Fruit fly (Drosophila melanogaster): ENCODE data around the gene Alg10.
A peak's percentile ranks its signal among the peaks of the same experiment; 100 is the strongest.

Alg10 gene

dm6 chr3L:11155380-11155779 is 9.4 kb upstream of the Alg10 start (continued):
- TF ChIP-seq Dip2 (GFP tag; IDR thresholded peaks at IDR 0.05) (no peak), Ets65A (GFP tag) (peak; percentile 14), cwo (GFP tag; optimal IDR thresholded peaks at IDR 0.05) (no peak), Dll (GFP tag; IDR thresholded peaks at IDR 0.05; ENCODE audit: partially characterized antibody) (no peak), salm (tag; optimal IDR thresholded peaks at IDR 0.05) (no peak), pb (GFP tag; optimal IDR thresholded peaks at IDR 0.05) (no peak), CG8290 (GFP tag; optimal IDR thresholded peaks at IDR 0.05) (no peak), CG8290 (tag; optimal IDR thresholded peaks at IDR 0.05) (no peak), stc (GFP tag; IDR thresholded peaks at IDR 0.05) (no peak), seq (GFP tag; IDR thresholded peaks at IDR 0.05) (no peak), NfI (GFP tag; optimal IDR thresholded peaks at IDR 0.05) (no peak), CG4282 (GFP tag; optimal IDR thresholded peaks at IDR 0.05) (no peak), CG5180 (GFP tag; optimal IDR thresholded peaks at IDR 0.05) (no peak), z (GFP tag; IDR thresholded peaks at IDR 0.05) (no peak), slou (GFP tag; optimal IDR thresholded peaks at IDR 0.05) (no peak), ro (GFP tag; IDR thresholded peaks at IDR 0.05) (no peak), CG11504 (tag; optimal IDR thresholded peaks at IDR 0.05) (no peak), Atf6 (GFP tag; IDR thresholded peaks at IDR 0.05) (no peak), Sin3A (optimal IDR thresholded peaks at IDR 0.05) (no peak), Deaf1 (tag; optimal IDR thresholded peaks at IDR 0.05) (no peak), H15 (GFP tag; IDR thresholded peaks at IDR 0.05) (no peak), CG15269 (tag; optimal IDR thresholded peaks at IDR 0.05) (peak; percentile 18), Ravus (GFP tag; IDR thresholded peaks at IDR 0.05) (no peak), hth (optimal IDR thresholded peaks at IDR 0.05) (no peak), wek (GFP tag; optimal IDR thresholded peaks at IDR 0.05) (no peak), lmd (GFP tag; IDR thresholded peaks at IDR 0.05) (peak; percentile 5), Dfd (GFP tag; optimal IDR thresholded peaks at IDR 0.05) (no peak), sens (GFP tag) (peak; percentile 63), Meics (GFP tag; optimal IDR thresholded peaks at IDR 0.05) (no peak), Opbp (GFP tag; IDR thresholded peaks at IDR 0.05; ENCODE audit: partially characterized antibody) (no peak), Spps (tag; optimal IDR thresholded peaks at IDR 0.05) (no peak), dpn (GFP tag; optimal IDR thresholded peaks at IDR 0.05) (peak in 1 of 2 experiments; percentile 6), sr (GFP tag; IDR thresholded peaks at IDR 0.05) (no peak), Dref (GFP tag; IDR thresholded peaks at IDR 0.05) (no peak), CG15514 (GFP tag; optimal IDR thresholded peaks at IDR 0.05) (no peak), Sry-δ (GFP tag; optimal IDR thresholded peaks at IDR 0.05) (no peak), prd (optimal IDR thresholded peaks at IDR 0.05) (no peak), prd (GFP tag; IDR thresholded peaks at IDR 0.05) (peak; percentile 29; the same call in 1 of the 3 replicates), Rfx (GFP tag; IDR thresholded peaks at IDR 0.05) (peak; percentile 39), Hsf (GFP tag; optimal IDR thresholded peaks at IDR 0.05) (no peak), Elba2 (GFP tag; optimal IDR thresholded peaks at IDR 0.05) (no peak), Nf-YC (tag; optimal IDR thresholded peaks at IDR 0.05) (no peak), CG17568 (GFP tag; optimal IDR thresholded peaks at IDR 0.05) (no peak), MBD-R2 (GFP tag; IDR thresholded peaks at IDR 0.05) (no peak), ash1 (GFP tag; optimal IDR thresholded peaks at IDR 0.05) (no peak), shn (GFP tag; optimal IDR thresholded peaks at IDR 0.05) (no peak), peb (GFP tag; IDR thresholded peaks at IDR 0.05) (no peak), cas (GFP tag; IDR thresholded peaks at IDR 0.05) (no peak), dimm (GFP tag; IDR thresholded peaks at IDR 0.05) (no peak), Dbx (GFP tag; IDR thresholded peaks at IDR 0.05) (no peak), CG6791 (GFP tag; IDR thresholded peaks at IDR 0.05; ENCODE audit: partially characterized antibody) (no peak), CG32772 (GFP tag; IDR thresholded peaks at IDR 0.05) (no peak), ap (GFP tag; IDR thresholded peaks at IDR 0.05) (no peak), knrl (GFP tag; IDR thresholded peaks at IDR 0.05; ENCODE audit: partially characterized antibody) (no peak), vvl (GFP tag; IDR thresholded peaks at IDR 0.05) (peak; percentile 45; the same call in 1 of the 2 replicates)

Measured in whole organism, embryonic.